Fruit fly (Drosophila melanogaster) whole organism, larva: ENCODE results near the gene Trpgamma.

Experiments used
- noc ChIP-seq: fragments of 200-800 bp; sonication (Bioruptor generic); optimal IDR thresholded peaks from 3 replicates; lab custom pipeline; 2019; ENCODE audit warnings: missing biosample characterization, mild to moderate bottlenecking, missing genetic modification characterization, moderate library complexity

Gene Trpgamma

DNA sequence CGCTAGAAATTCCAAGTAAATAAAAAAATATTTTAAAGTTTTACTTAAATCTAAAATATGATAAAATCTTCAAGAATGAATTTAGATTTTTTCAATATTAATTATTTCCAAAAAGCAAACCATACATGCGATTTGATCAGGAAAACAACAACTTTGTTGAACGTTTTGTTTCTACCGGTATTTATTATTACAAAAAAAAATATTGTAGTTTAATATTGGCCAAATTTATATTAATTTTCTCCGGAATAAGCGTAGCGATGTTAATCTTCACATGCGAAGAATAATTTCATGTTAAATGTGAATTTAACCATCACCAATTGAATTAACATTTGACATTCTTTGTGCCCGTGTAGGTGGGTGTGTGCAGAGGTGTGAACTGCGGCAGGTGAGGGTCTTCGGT is 57.6 kb downstream of the Trpgamma start:
- TF ChIP-seq noc (tag; lab: Kevin White, UChicago): no peak

DNA sequence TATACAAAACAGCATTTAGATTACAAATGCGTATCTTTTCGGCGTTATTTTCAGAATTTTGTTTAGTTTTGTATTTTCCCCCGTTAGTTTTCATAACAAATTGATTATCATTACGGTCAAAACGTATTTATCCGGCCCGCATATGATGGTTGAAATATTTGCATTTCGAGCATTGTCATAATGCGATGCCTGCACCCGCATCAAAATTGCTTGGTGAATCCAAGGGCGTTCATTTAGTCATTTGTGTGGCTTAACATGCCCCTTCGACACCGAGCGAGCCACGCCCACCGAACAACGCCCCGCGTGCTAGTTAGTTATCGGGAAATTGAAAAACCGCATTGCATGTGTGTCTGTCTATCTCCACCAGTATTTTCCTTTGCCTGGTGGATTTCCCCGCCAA is 60.2 kb downstream of the Trpgamma start:
- no peak for TF ChIP-seq noc (tag; lab: Kevin White, UChicago)
